Worm (Caenorhabditis elegans) whole organism, L4/young adult: ENCODE measurements around the gene idpp-11.

Source experiments
- W03F9.2 ChIP-seq: fragments of 150-350 bp; optimal IDR thresholded peaks from 2 replicates; lab custom pipeline; 2014; ENCODE audit warnings: missing biosample characterization, missing genetic modification characterization
- dao-5 ChIP-seq: sonication (generic microtip); optimal IDR thresholded peaks from 2 replicates; lab custom pipeline; 2016; ENCODE audit warnings: missing genotype, missing genetic modification characterization, moderate library complexity, missing compliant biosample characterization
- him-1 ChIP-seq: sonication (generic microtip); optimal IDR thresholded peaks from 2 replicates; lab custom pipeline; 2016; ENCODE audit warnings: missing genotype, missing genetic modification reagents, missing genetic modification characterization, missing compliant biosample characterization

ce11 chrX:7827989-7828388, 14.4 kb upstream of the idpp-11 start:
- TF ChIP-seq dao-5 (tag; lab: Kevin White, UChicago) (no peak), him-1 (tag; lab: Kevin White, UChicago) (no peak), W03F9.2 (tag; lab: Kevin White, UChicago) (no peak)
